Fruit fly (Drosophila melanogaster): ENCODE results near the gene Vti1b.

Gene Vti1b

DNA sequence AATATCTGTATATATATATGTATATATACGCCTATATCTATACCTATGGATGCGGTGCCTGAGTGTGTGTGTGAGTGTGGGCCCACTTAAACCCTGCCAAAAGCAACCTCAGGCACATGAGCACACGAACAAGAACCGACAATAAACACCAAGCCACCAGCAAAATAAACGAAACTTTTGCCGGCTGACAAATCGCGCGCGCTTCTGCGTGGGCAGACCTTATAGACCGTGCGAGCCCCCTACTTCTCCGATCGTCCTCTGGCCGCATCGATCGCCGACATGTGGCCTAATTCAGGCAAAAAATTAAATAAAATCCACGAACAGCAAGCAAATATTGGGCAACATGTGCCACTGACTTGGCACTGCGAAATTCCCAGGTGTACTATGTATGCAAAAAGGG is 46.4 kb downstream of the Vti1b start:
- TF ChIP-seq jim (GFP tag; optimal IDR thresholded peaks at IDR 0.05) = no peak
- TF ChIP-seq GATAd (GFP tag; optimal IDR thresholded peaks at IDR 0.05) = no peak
- TF ChIP-seq fru (GFP tag; optimal IDR thresholded peaks at IDR 0.05) = no peak
- no peak for TF ChIP-seq CrebA (GFP tag; optimal IDR thresholded peaks at IDR 0.05; ENCODE audit: borderline replicate concordance)
- TF ChIP-seq foxo (GFP tag; optimal IDR thresholded peaks at IDR 0.05) = no peak
- TF ChIP-seq Hnf4 (GFP tag; optimal IDR thresholded peaks at IDR 0.05) = no peak
- no peak for TF ChIP-seq Sp1 (GFP tag; optimal IDR thresholded peaks at IDR 0.05)
- no peak for TF ChIP-seq h (GFP tag; optimal IDR thresholded peaks at IDR 0.05)
- TF ChIP-seq Mio (GFP tag; optimal IDR thresholded peaks at IDR 0.05) = no peak
- TF ChIP-seq dmrt93B (GFP tag; optimal IDR thresholded peaks at IDR 0.05) = no peak
- no peak for TF ChIP-seq Vsx2 (GFP tag; optimal IDR thresholded peaks at IDR 0.05; ENCODE audit: partially characterized antibody)
- TF ChIP-seq tai (GFP tag; optimal IDR thresholded peaks at IDR 0.05) = no peak
- no peak for TF ChIP-seq ey (GFP tag; optimal IDR thresholded peaks at IDR 0.05)
- no peak for TF ChIP-seq Hr78 (GFP tag; optimal IDR thresholded peaks at IDR 0.05)

DNA sequence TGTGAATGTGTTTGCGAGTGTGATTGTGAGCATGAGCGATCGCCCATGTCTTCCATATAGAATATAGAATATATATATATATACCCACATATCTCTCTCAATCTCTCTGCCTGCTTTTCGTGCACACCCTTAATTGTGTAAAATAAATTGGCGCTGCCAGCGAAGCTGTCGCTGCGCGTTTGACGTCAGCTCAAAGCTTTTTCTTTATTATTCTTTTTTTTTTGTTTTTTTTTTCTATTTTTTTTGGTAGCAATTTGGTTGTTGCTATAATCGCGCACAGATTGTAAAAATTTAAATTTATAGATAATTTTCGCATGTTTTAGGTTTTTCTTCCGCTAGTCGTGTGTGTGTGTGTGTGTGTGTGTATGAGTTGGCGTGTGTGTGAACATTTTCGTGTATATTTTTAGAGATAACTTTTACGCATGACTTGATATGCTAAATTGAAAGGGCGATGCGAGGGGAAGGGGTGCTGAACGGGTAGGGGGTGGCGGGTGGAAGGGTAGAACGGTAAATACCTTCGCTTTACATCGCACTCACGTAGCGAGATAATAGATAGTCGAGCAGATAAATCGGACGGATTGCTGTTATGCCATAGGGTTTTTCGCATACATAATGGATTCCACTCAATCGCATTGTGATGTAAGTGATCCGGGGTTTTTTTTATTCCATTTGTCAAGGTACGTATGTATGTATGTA is 48.5 kb downstream of the Vti1b start:
- no peak for TF ChIP-seq sage (GFP tag; optimal IDR thresholded peaks at IDR 0.05)
- peak; percentile 19 for TF ChIP-seq Rel (GFP tag; optimal IDR thresholded peaks at IDR 0.05)
- no peak for TF ChIP-seq Rel (tag; optimal IDR thresholded peaks at IDR 0.05)
- TF ChIP-seq CrebA (GFP tag; optimal IDR thresholded peaks at IDR 0.05; ENCODE audit: borderline replicate concordance) = peak; percentile 36
- no peak for TF ChIP-seq dsf (GFP tag; optimal IDR thresholded peaks at IDR 0.05; ENCODE audit: borderline replicate concordance)

- TF ChIP-seq Dif (GFP tag; optimal IDR thresholded peaks at IDR 0.05; ENCODE audit: partially characterized antibody) = peak; percentile 79
- no peak for TF ChIP-seq woc (GFP tag; optimal IDR thresholded peaks at IDR 0.05)
- no peak for TF ChIP-seq Mio (GFP tag; optimal IDR thresholded peaks at IDR 0.05)
- TF ChIP-seq N (GFP tag; optimal IDR thresholded peaks at IDR 0.05) = no peak
- TF ChIP-seq dl (GFP tag; optimal IDR thresholded peaks at IDR 0.05; ENCODE audit: insufficient read depth in 1 of 2, partially characterized antibody in 2 of 2) = peak; percentile 48 to 81
- TF ChIP-seq fru (GFP tag; optimal IDR thresholded peaks at IDR 0.05) = peak; percentile 30
Observed at dm6 chr3R:18447146-18447773, 50.5 kb downstream of the Vti1b start.

- TF ChIP-seq rgr (GFP tag; optimal IDR thresholded peaks at IDR 0.05) (peak; percentile 97), CrebA (GFP tag; optimal IDR thresholded peaks at IDR 0.05; ENCODE audit: borderline replicate concordance) (peak; percentile 83), pan (optimal IDR thresholded peaks at IDR 0.05) (no peak), woc (GFP tag; optimal IDR thresholded peaks at IDR 0.05) (peak; percentile 99), usp (GFP tag; optimal IDR thresholded peaks at IDR 0.05) (no peak), sage (GFP tag; optimal IDR thresholded peaks at IDR 0.05) (peak; percentile 77), Abd-B (GFP tag; optimal IDR thresholded peaks at IDR 0.05) (no peak), Dfd (GFP tag; optimal IDR thresholded peaks at IDR 0.05) (peak; percentile 96), Hr78 (GFP tag; optimal IDR thresholded peaks at IDR 0.05) (no peak), jim (GFP tag; optimal IDR thresholded peaks at IDR 0.05) (peak; percentile 95), CG9705 (GFP tag; optimal IDR thresholded peaks at IDR 0.05) (peak; percentile 88), dl (GFP tag; optimal IDR thresholded peaks at IDR 0.05; ENCODE audit: insufficient read depth in 1 of 2, partially characterized antibody in 2 of 2) (peak in 1 of 2 experiments; percentile 48), ey (GFP tag; optimal IDR thresholded peaks at IDR 0.05) (peak; percentile 99), Mio (GFP tag; optimal IDR thresholded peaks at IDR 0.05) (peak; percentile 71), HLH106 (tag; optimal IDR thresholded peaks at IDR 0.05) (peak; percentile 96), brk (GFP tag; optimal IDR thresholded peaks at IDR 0.05) (peak; percentile 88), psq (GFP tag; optimal IDR thresholded peaks at IDR 0.05) (peak; percentile 96), sv (GFP tag; optimal IDR thresholded peaks at IDR 0.05) (no peak), Hnf4 (GFP tag; optimal IDR thresholded peaks at IDR 0.05) (peak; percentile 96), N (GFP tag; optimal IDR thresholded peaks at IDR 0.05) (peak; percentile 25), CG32264 (GFP tag; optimal IDR thresholded peaks at IDR 0.05) (peak; percentile 88), dsf (GFP tag; optimal IDR thresholded peaks at IDR 0.05; ENCODE audit: borderline replicate concordance) (peak; percentile 71), Jra (GFP tag; optimal IDR thresholded peaks at IDR 0.05) (peak; percentile 81), Rel (GFP tag; optimal IDR thresholded peaks at IDR 0.05) (peak; percentile 52), Rel (tag; optimal IDR thresholded peaks at IDR 0.05) (peak; percentile 12), Hr83 (GFP tag; optimal IDR thresholded peaks at IDR 0.05; ENCODE audit: poor library complexity, severe bottlenecking) (peak; percentile 33), Sp1 (GFP tag; optimal IDR thresholded peaks at IDR 0.05) (peak; percentile 96), lola (GFP tag; optimal IDR thresholded peaks at IDR 0.05) (no peak), h (GFP tag; optimal IDR thresholded peaks at IDR 0.05) (peak; percentile 96), Vsx2 (GFP tag; optimal IDR thresholded peaks at IDR 0.05; ENCODE audit: partially characterized antibody) (no peak), GATAd (GFP tag; optimal IDR thresholded peaks at IDR 0.05) (peak; percentile 67), foxo (GFP tag; optimal IDR thresholded peaks at IDR 0.05) (peak; percentile 90 to 99), fru (GFP tag; optimal IDR thresholded peaks at IDR 0.05) (peak; percentile 98), br (GFP tag; optimal IDR thresholded peaks at IDR 0.05) (peak; percentile 97)
Observed at dm6 chr3R:18448059-18448979, 51.5 kb downstream of the Vti1b start.
